Worm (Caenorhabditis elegans): ENCODE measurements around the gene ZC449.8.

- TF ChIP-seq ztf-23 (GFP tag; IDR thresholded peaks at IDR 0.05): no peak
- no peak for TF ChIP-seq cog-1 (tag; optimal IDR thresholded peaks at IDR 0.05)
- TF ChIP-seq med-1 (GFP tag; optimal IDR thresholded peaks at IDR 0.05; ENCODE audit: insufficient read depth): no peak
Measured at ce11 chrX:4974486-4974885, 41.4 kb upstream of the ZC449.8 start.
